Worm (Caenorhabditis elegans) whole organism, L3 larva: Measurements from ENCODE around the gene Y116A8C.33.

ENCODE experiments used
- aly-2 ChIP-seq: fragments of 150-350 bp; optimal IDR thresholded peaks from 2 replicates; lab custom pipeline; 2014; ENCODE audit warnings: missing biosample characterization, missing genetic modification characterization
- ama-1 ChIP-seq: fragments of 150-350 bp; optimal IDR thresholded peaks from 2 replicates; lab custom pipeline; 2018
- ceh-16 ChIP-seq: sonication (generic microtip); optimal IDR thresholded peaks from 2 replicates; lab custom pipeline; 2017; ENCODE audit warnings: missing biosample characterization, missing genetic modification characterization
- ceh-28 ChIP-seq: fragments of 150-350 bp; optimal IDR thresholded peaks from 2 replicates; lab custom pipeline; 2014; ENCODE audit warnings: missing biosample characterization, missing genetic modification reagents, missing genetic modification characterization
- ceh-82 ChIP-seq: fragments of 150-350 bp; optimal IDR thresholded peaks from 2 replicates; lab custom pipeline; 2014; ENCODE audit warnings: missing biosample characterization, missing genetic modification characterization
- ceh-9 ChIP-seq: sonication (generic microtip); optimal IDR thresholded peaks from 2 replicates; lab custom pipeline; 2018; ENCODE audit warnings: missing biosample characterization, missing genetic modification characterization
- egl-5 ChIP-seq: fragments of 150-350 bp; optimal IDR thresholded peaks from 2 replicates; lab custom pipeline; 2017; ENCODE audit warnings: missing biosample characterization, missing genetic modification reagents, missing genetic modification characterization, inconsistent platforms
- elt-1 ChIP-seq: fragments of 150-350 bp; optimal IDR thresholded peaks from 2 replicates; lab custom pipeline; 2014; ENCODE audit warnings: missing biosample characterization, missing genetic modification characterization
- elt-2 ChIP-seq: sonication (generic microtip); optimal IDR thresholded peaks from 2 replicates; lab custom pipeline; 2016; ENCODE audit warnings: missing genetic modification reagents, mild to moderate bottlenecking, missing genetic modification characterization, missing compliant biosample characterization
- elt-3 ChIP-seq, 3 experiments: fragments of 150-350 bp in 1 of 3; sonication (generic microtip) in 2 of 3; optimal IDR thresholded peaks; 2 replicates in 2 of 3; 4 replicates in 1 of 3; lab custom pipeline; 2014 to 2017; ENCODE audit warnings: missing biosample characterization in 3 of 3, missing genetic modification characterization in 3 of 3
- eor-1 ChIP-seq, 2 experiments: fragments of 150-350 bp; optimal IDR thresholded peaks; 2 replicates each; lab custom pipeline; 2014 to 2018; ENCODE audit warnings: missing biosample characterization in 2 of 2, missing genetic modification characterization in 2 of 2
- fkh-10 ChIP-seq: sonication (generic microtip); optimal IDR thresholded peaks from 2 replicates; lab custom pipeline; 2017; ENCODE audit warnings: missing biosample characterization, missing genetic modification reagents, missing genetic modification characterization
- fos-1 ChIP-seq: fragments of 150-350 bp; optimal IDR thresholded peaks from 2 replicates; lab custom pipeline; 2014; ENCODE audit warnings: missing biosample characterization, missing genetic modification characterization
- hmg-11 ChIP-seq: sonication (generic microtip); optimal IDR thresholded peaks from 2 replicates; lab custom pipeline; 2016; ENCODE audit warnings: missing genetic modification characterization, missing compliant biosample characterization
- jun-1 ChIP-seq: fragments of 150-350 bp; optimal IDR thresholded peaks from 2 replicates; lab custom pipeline; 2014; ENCODE audit warnings: missing biosample characterization, missing genetic modification reagents, missing genetic modification characterization
- lin-15B ChIP-seq: fragments of 150-350 bp; optimal IDR thresholded peaks from 2 replicates; lab custom pipeline; 2014; ENCODE audit warnings: missing biosample characterization, missing genetic modification characterization
- lin-39 ChIP-seq: fragments of 150-350 bp; optimal IDR thresholded peaks from 2 replicates; lab custom pipeline; 2018; ENCODE audit warnings: missing biosample characterization, missing genetic modification reagents, missing genetic modification characterization
- lsy-12 ChIP-seq: sonication (generic microtip); optimal IDR thresholded peaks from 2 replicates; lab custom pipeline; 2016; ENCODE audit warnings: mild to moderate bottlenecking, missing genetic modification characterization, missing compliant biosample characterization
- mml-1 ChIP-seq: fragments of 150-350 bp; sonication (generic microtip); optimal IDR thresholded peaks from 3 replicates; lab custom pipeline; 2014; ENCODE audit warnings: missing biosample characterization, missing genetic modification characterization
- nfya-1 ChIP-seq: sonication (generic microtip); optimal IDR thresholded peaks from 2 replicates; lab custom pipeline; 2017; ENCODE audit warnings: missing genetic modification characterization, mild to moderate bottlenecking, missing compliant biosample characterization, antibody characterized with exemption, moderate library complexity; ENCODE audit not compliant: insufficient read depth
- nhr-11 ChIP-seq: fragments of 150-350 bp; optimal IDR thresholded peaks from 2 replicates; lab custom pipeline; 2014; ENCODE audit warnings: missing biosample characterization, missing genetic modification characterization
- nhr-12 ChIP-seq: fragments of 150-350 bp; optimal IDR thresholded peaks from 2 replicates; lab custom pipeline; 2014; ENCODE audit warnings: missing biosample characterization, missing genetic modification characterization
- nhr-23 ChIP-seq: fragments of 150-350 bp; optimal IDR thresholded peaks from 2 replicates; lab custom pipeline; 2014; ENCODE audit warnings: missing biosample characterization, missing genetic modification reagents, missing genetic modification characterization
- nhr-237 ChIP-seq: fragments of 150-350 bp; optimal IDR thresholded peaks from 2 replicates; lab custom pipeline; 2014; ENCODE audit warnings: missing biosample characterization, missing genetic modification characterization
- nhr-25 ChIP-seq: sonication (generic microtip); optimal IDR thresholded peaks from 2 replicates; lab custom pipeline; 2017; ENCODE audit warnings: missing biosample characterization, missing genetic modification characterization
- nhr-28 ChIP-seq: fragments of 150-350 bp; optimal IDR thresholded peaks from 2 replicates; lab custom pipeline; 2014; ENCODE audit warnings: missing biosample characterization, missing genetic modification characterization
- nhr-43 ChIP-seq: sonication (generic microtip); optimal IDR thresholded peaks from 2 replicates; lab custom pipeline; 2016; ENCODE audit warnings: mild to moderate bottlenecking, missing genetic modification characterization, missing compliant biosample characterization; ENCODE audit not compliant: poor library complexity, severe bottlenecking
- pha-4 ChIP-seq: fragments of 150-350 bp; optimal IDR thresholded peaks from 2 replicates; lab custom pipeline; 2014; ENCODE audit warnings: missing biosample characterization, missing genetic modification reagents, missing genetic modification characterization
- pqm-1 ChIP-seq: fragments of 150-350 bp; optimal IDR thresholded peaks from 2 replicates; lab custom pipeline; 2017; ENCODE audit warnings: missing biosample characterization, missing genetic modification characterization, inconsistent platforms
- sea-2 ChIP-seq: fragments of 150-350 bp; sonication (generic microtip); optimal IDR thresholded peaks from 4 replicates; lab custom pipeline; 2014; ENCODE audit warnings: missing biosample characterization, missing genetic modification reagents, missing genetic modification characterization
- skn-1 ChIP-seq: fragments of 150-350 bp; optimal IDR thresholded peaks from 2 replicates; lab custom pipeline; 2014; ENCODE audit warnings: missing biosample characterization, missing genetic modification characterization
- snpc-4 ChIP-seq: fragments of 150-350 bp; optimal IDR thresholded peaks from 2 replicates; lab custom pipeline; 2014; ENCODE audit warnings: missing biosample characterization, missing genetic modification characterization
- tbx-2 ChIP-seq: sonication (generic microtip); optimal IDR thresholded peaks from 2 replicates; lab custom pipeline; 2016; ENCODE audit warnings: mild to moderate bottlenecking, missing genetic modification characterization, missing compliant biosample characterization
- unc-62 ChIP-seq: fragments of 150-350 bp; sonication (generic microtip); optimal IDR thresholded peaks from 4 replicates; lab custom pipeline; 2014; ENCODE audit warnings: missing biosample characterization, missing genetic modification reagents, missing genetic modification characterization
- zag-1 ChIP-seq: fragments of 150-350 bp; optimal IDR thresholded peaks from 2 replicates; lab custom pipeline; 2014; ENCODE audit warnings: missing biosample characterization, missing genetic modification characterization
- ztf-11 ChIP-seq: fragments of 150-350 bp; optimal IDR thresholded peaks from 2 replicates; lab custom pipeline; 2014; ENCODE audit warnings: missing biosample characterization, missing genetic modification characterization
- ztf-4 ChIP-seq: fragments of 150-350 bp; optimal IDR thresholded peaks from 2 replicates; lab custom pipeline; 2014; ENCODE audit warnings: missing biosample characterization, missing genetic modification characterization

Y116A8C.33 gene

DNA sequence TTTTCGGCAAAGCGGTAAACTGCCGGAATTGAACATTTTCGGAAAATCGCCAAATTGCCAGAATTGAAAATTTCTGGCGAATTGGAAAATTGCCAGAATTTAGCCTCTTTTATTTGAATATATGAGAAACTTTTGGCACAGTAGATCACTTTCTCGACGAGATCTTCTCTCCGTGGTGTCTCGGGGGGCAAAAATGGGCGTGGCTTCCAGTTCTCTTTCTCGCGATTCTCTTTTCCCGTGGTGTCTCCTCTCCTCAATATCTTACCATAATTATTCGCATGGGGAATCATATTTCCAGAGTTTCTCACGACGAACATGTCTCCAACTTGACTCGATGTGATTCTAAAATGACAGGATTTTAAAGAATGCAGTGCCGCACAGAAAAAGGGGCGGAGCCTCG is 12.8 kb upstream of the Y116A8C.33 start:
- no peak for TF ChIP-seq ceh-9
- TF ChIP-seq egl-5 (tag; lab: Kevin White, UChicago) = no peak
- TF ChIP-seq nhr-23 (tag; lab: Kevin White, UChicago) = no peak
- no peak for TF ChIP-seq ztf-11 (tag; lab: Kevin White, UChicago)
- no peak for TF ChIP-seq elt-3 (tag; optimal IDR thresholded peaks at IDR 0.05; lab: Kevin White, UChicago)
- TF ChIP-seq nhr-11 (tag; lab: Kevin White, UChicago) = no peak
- no peak for TF ChIP-seq ceh-82 (tag; lab: Kevin White, UChicago)
- TF ChIP-seq ztf-4 (tag; lab: Kevin White, UChicago) = no peak
- TF ChIP-seq snpc-4 (tag; lab: Kevin White, UChicago) = no peak
- no peak for TF ChIP-seq eor-1 (tag; optimal IDR thresholded peaks at IDR 0.05; lab: Kevin White, UChicago)
- no peak for TF ChIP-seq fkh-10 (GFP tag; lab: Kevin White, UChicago)
- no peak for TF ChIP-seq pqm-1 (tag; lab: Kevin White, UChicago)
- TF ChIP-seq nhr-12 (tag; lab: Kevin White, UChicago) = no peak
- TF ChIP-seq skn-1 = no peak
- TF ChIP-seq lin-39 (tag; lab: Kevin White, UChicago) = no peak
- no peak for TF ChIP-seq nhr-43 (tag; lab: Kevin White, UChicago)
- TF ChIP-seq lin-15B (tag; lab: Kevin White, UChicago) = no peak
- TF ChIP-seq unc-62 (GFP tag; lab: Kevin White, UChicago) = no peak
- no peak for TF ChIP-seq sea-2 (GFP tag; lab: Kevin White, UChicago)
- no peak for TF ChIP-seq hmg-11 (tag; lab: Kevin White, UChicago)
- TF ChIP-seq, all 47 proteins: peak for 0

DNA sequence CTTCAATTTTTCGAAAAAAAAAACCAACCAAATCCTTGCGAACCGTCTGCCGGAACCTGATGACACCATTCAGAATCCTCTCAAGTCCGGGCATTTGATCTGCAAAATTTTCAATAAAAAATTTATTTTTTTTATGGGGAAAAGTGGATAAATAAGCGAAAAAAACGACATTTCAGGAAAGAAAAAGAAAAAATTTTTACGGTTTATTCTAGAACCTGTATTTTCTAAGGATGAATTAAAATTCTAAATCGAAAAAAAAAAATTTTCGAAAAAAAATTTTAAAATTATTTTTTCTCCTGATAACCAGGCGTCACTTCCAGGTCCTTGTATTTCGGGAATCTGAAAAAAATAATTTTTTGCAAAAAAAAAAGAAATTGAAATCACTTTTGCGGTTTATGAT is 11.8 kb upstream of the Y116A8C.33 start, which contains the start of gene bca-2:
Gene bca-2 (minus strand): TSS at position 101 of the 400 bp plus-strand sequence.
- no peak for TF ChIP-seq sea-2 (GFP tag; lab: Kevin White, UChicago)
- TF ChIP-seq nfya-1 (tag; lab: Kevin White, UChicago) = no peak
- TF ChIP-seq nhr-11 (tag; lab: Kevin White, UChicago) = no peak
- TF ChIP-seq ceh-16 (tag; lab: Kevin White, UChicago) = no peak
- TF ChIP-seq elt-3 (tag; optimal IDR thresholded peaks at IDR 0.05; lab: Kevin White, UChicago) = no peak
- no peak for TF ChIP-seq hmg-11 (tag; lab: Kevin White, UChicago)
- TF ChIP-seq nhr-25 (tag; lab: Kevin White, UChicago) = no peak
- TF ChIP-seq nhr-28 (tag; lab: Kevin White, UChicago) = no peak
- TF ChIP-seq ceh-9 = no peak
- no peak for TF ChIP-seq pha-4 (tag; lab: Kevin White, UChicago)
- no peak for TF ChIP-seq mml-1
- TF ChIP-seq, all 47 proteins: peak for 0

DNA sequence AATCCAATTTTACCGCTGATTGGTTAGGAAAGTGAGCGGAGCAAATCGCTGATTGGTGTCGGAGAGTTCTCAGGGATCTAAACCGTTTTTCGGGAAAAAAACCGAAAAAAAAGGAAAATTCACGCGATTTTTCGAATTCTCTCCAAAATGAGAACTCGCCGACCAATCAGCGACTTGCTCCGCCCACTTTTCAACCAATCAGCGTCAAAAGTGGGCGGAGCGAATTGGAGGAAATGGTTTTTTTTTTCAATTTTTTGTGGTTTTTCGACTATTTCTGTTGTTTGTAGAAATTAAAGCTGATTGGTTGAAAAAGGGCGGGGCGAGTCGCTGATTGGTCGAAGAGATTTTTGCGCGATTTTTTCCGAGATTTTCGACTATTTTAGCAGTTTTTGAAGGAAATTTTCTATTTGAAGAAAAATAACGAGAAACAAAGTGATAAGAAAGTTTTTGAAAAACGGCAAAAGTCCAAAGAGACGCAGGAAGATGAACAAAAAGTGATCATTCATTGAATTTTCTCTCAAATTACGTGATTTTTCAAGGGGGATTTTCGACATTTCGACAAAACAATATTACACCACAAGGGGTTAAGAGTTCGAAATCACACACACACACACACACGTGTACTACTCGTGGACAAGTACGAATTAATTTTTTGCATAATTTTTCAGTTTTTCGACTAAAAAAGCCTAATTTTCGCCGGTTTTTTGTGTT is 11.1 kb upstream of the Y116A8C.33 start:
- TF ChIP-seq mml-1 (no peak), nfya-1 (tag; lab: Kevin White, UChicago) (peak; percentile 92)

DNA sequence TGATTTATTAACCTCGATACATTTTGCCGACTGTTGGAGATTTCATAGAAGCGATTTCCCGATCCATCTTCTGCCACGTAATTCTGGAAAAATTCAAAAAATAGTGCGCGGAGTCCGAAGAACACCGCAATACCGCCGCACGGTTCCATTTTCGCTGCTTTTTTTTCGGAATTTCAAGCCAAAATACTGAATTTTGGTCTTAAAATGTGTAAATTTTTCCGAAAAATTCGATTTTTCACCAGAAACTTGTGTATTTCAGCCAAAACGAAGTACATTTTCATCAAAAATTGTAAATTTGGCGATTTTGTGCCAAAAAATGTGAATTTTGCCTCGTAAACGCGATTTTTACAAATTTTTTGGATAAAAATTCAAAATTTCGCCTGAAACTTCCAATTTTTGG is 8.8 kb upstream of the Y116A8C.33 start:
- TF ChIP-seq mml-1 = no peak
- TF ChIP-seq nhr-12 (tag; lab: Kevin White, UChicago) = no peak
- no peak for TF ChIP-seq fos-1 (tag; lab: Kevin White, UChicago)
- TF ChIP-seq pqm-1 (tag; lab: Kevin White, UChicago) = no peak
- no peak for TF ChIP-seq snpc-4 (tag; lab: Kevin White, UChicago)
- TF ChIP-seq jun-1 (tag; lab: Kevin White, UChicago) = no peak
- TF ChIP-seq skn-1 = no peak
- no peak for TF ChIP-seq lsy-12 (tag; lab: Kevin White, UChicago)
- TF ChIP-seq nhr-237 = no peak
- no peak for TF ChIP-seq nhr-11 (tag; lab: Kevin White, UChicago)
- TF ChIP-seq elt-1 (tag; lab: Kevin White, UChicago) = no peak

DNA sequence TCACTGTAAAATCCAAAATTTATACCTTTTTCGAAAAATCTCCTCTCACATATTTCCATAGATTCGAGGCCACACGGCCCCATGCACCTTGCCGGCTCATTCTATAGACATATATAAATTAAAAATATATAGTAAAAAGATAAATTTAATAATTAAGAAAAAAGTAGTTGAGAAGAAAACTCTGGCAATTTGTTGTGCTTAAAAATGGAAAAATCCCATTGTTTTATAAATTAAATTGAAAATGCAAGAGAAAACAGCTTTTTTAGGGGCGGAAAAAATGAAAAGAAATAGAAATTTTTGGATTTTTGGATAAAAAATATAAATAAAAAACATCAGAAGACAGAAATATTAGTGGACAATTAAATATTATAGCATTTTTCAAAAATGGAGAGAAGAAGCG is 8.3 kb upstream of the Y116A8C.33 start, which contains the start of gene Y116A8C.30:
Gene Y116A8C.30 (minus strand): TSS at position 101 of the 400 bp plus-strand sequence.
- TF ChIP-seq fos-1 (tag; lab: Kevin White, UChicago) = no peak
- no peak for TF ChIP-seq pha-4 (tag; lab: Kevin White, UChicago)
- no peak for TF ChIP-seq elt-2 (tag; lab: Kevin White, UChicago)
- TF ChIP-seq jun-1 (tag; lab: Kevin White, UChicago) = no peak
- TF ChIP-seq eor-1 (tag; optimal IDR thresholded peaks at IDR 0.05; lab: Kevin White, UChicago) = no peak
- TF ChIP-seq ama-1 = no peak
- TF ChIP-seq nhr-11 (tag; lab: Kevin White, UChicago) = no peak
- no peak for TF ChIP-seq ceh-82 (tag; lab: Kevin White, UChicago)
- no peak for TF ChIP-seq nfya-1 (tag; lab: Kevin White, UChicago)
- TF ChIP-seq aly-2 (tag; lab: Kevin White, UChicago) = no peak
- TF ChIP-seq ceh-28 (tag; lab: Kevin White, UChicago) = no peak
- no peak for TF ChIP-seq snpc-4 (tag; lab: Kevin White, UChicago)
- no peak for TF ChIP-seq fkh-10 (GFP tag; lab: Kevin White, UChicago)
- TF ChIP-seq zag-1 (tag; lab: Kevin White, UChicago) = no peak
- TF ChIP-seq tbx-2 = no peak
